Worm (Caenorhabditis elegans): ENCODE data around the gene C32A9.1.

DNA sequence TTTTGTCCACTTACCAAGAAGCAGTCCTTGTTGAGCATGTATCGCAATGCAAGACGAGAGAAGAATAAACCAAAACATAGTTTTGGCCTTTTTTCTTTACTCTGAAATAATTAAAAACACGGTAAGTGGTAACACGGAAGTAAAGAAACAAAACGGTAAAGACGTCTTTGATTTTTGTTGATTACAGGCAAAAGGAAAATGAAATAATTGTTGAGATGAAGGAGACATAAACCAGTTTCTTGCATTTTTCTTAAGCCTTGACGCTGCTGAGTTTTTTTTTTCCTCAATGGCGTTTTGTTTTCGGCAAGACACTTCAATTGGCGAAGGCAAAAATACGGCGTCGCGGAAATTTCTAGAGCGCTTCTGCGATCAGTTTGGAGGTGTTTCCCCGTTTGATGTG is 23.1 kb downstream of the C32A9.1 start, which contains the start of gene zipt-13:
- TF ChIP-seq ref-1 (GFP tag; conservative IDR thresholded peaks at IDR 0.05), result no peak
- no peak for TF ChIP-seq klf-2 (GFP tag; conservative IDR thresholded peaks at IDR 0.05)
- no peak for TF ChIP-seq tab-1 (GFP tag; IDR thresholded peaks at IDR 0.05)
- no peak for TF ChIP-seq T22C8.4 (GFP tag; IDR thresholded peaks at IDR 0.05)
